Fruit fly (Drosophila melanogaster): Measurements from ENCODE around the gene CG46316.

The CG46316 gene

dm6 chr3R:24749055-24749992, 36.7 kb downstream of the CG46316 start, which contains the start of gene tld:
TSS of gene tld (plus strand) at chr3R:24749731.
- TF ChIP-seq eyg (GFP tag; optimal IDR thresholded peaks at IDR 0.05): no peak
- TF ChIP-seq CG1832 (GFP tag; optimal IDR thresholded peaks at IDR 0.05): no peak
- no peak for TF ChIP-seq cwo (GFP tag; optimal IDR thresholded peaks at IDR 0.05)
- TF ChIP-seq Camta (GFP tag; optimal IDR thresholded peaks at IDR 0.05): no peak
- TF ChIP-seq cg (GFP tag; optimal IDR thresholded peaks at IDR 0.05): no peak
- no peak for TF ChIP-seq CG1647 (GFP tag; optimal IDR thresholded peaks at IDR 0.05)
- TF ChIP-seq tll (GFP tag; optimal IDR thresholded peaks at IDR 0.05): peak in 1 of 2 experiments; percentile 88
- no peak for TF ChIP-seq Dp (GFP tag; optimal IDR thresholded peaks at IDR 0.05)
- TF ChIP-seq CG14050 (GFP tag; IDR thresholded peaks at IDR 0.05): no peak
- TF ChIP-seq CG11093 (GFP tag; IDR thresholded peaks at IDR 0.05): no peak
- no peak for TF ChIP-seq gem (tag; optimal IDR thresholded peaks at IDR 0.05)
- TF ChIP-seq YL-1 (GFP tag; optimal IDR thresholded peaks at IDR 0.05): no peak
- TF ChIP-seq Dip3 (GFP tag; optimal IDR thresholded peaks at IDR 0.05): no peak
- TF ChIP-seq CG10979 (tag; optimal IDR thresholded peaks at IDR 0.05): no peak
- TF ChIP-seq z (GFP tag; IDR thresholded peaks at IDR 0.05): peak; percentile 54; the same call in 1 of the 3 replicates
- TF ChIP-seq CG7556 (GFP tag; optimal IDR thresholded peaks at IDR 0.05): no peak
- no peak for TF ChIP-seq gcm (GFP tag; optimal IDR thresholded peaks at IDR 0.05)
- no peak for TF ChIP-seq schlank (tag; optimal IDR thresholded peaks at IDR 0.05)
- peak; percentile 78 for TF ChIP-seq D (optimal IDR thresholded peaks at IDR 0.05)
- no peak for TF ChIP-seq D (GFP tag; optimal IDR thresholded peaks at IDR 0.05)
- TF ChIP-seq CG8290 (GFP tag; optimal IDR thresholded peaks at IDR 0.05): no peak
- no peak for TF ChIP-seq CG8290 (tag; optimal IDR thresholded peaks at IDR 0.05)
- TF ChIP-seq CG7372 (GFP tag; IDR thresholded peaks at IDR 0.05): no peak
- peak; percentile 91 for TF ChIP-seq zen (tag; optimal IDR thresholded peaks at IDR 0.05)
- TF ChIP-seq Fer1 (GFP tag; optimal IDR thresholded peaks at IDR 0.05): no peak
- TF ChIP-seq CG11504 (tag; optimal IDR thresholded peaks at IDR 0.05): no peak
- no peak for TF ChIP-seq ATbp (GFP tag; optimal IDR thresholded peaks at IDR 0.05)
- no peak for TF ChIP-seq Gug (GFP tag; IDR thresholded peaks at IDR 0.05)
- no peak for TF ChIP-seq CG4707 (GFP tag; optimal IDR thresholded peaks at IDR 0.05)
- peak; percentile 45 for TF ChIP-seq Blimp-1 (GFP tag; optimal IDR thresholded peaks at IDR 0.05)
- TF ChIP-seq CG10366 (GFP tag; IDR thresholded peaks at IDR 0.05): no peak
- no peak for TF ChIP-seq CG1792 (GFP tag; optimal IDR thresholded peaks at IDR 0.05)
- TF ChIP-seq bbx (GFP tag; IDR thresholded peaks at IDR 0.05; ENCODE audit: partially characterized antibody): no peak
- TF ChIP-seq Rfx (GFP tag; IDR thresholded peaks at IDR 0.05): no peak
- peak; percentile 54 for TF ChIP-seq CG15479 (GFP tag; optimal IDR thresholded peaks at IDR 0.05)
- TF ChIP-seq CG3065 (GFP tag; optimal IDR thresholded peaks at IDR 0.05): peak; percentile 44
- TF ChIP-seq pnt (GFP tag; optimal IDR thresholded peaks at IDR 0.05): no peak
- TF ChIP-seq CG31224 (GFP tag; IDR thresholded peaks at IDR 0.05): no peak
- no peak for TF ChIP-seq chinmo (GFP tag; IDR thresholded peaks at IDR 0.05; ENCODE audit: partially characterized antibody)
- TF ChIP-seq Taf1 (GFP tag; IDR thresholded peaks at IDR 0.05): no peak
- no peak for TF ChIP-seq Kr (GFP tag; optimal IDR thresholded peaks at IDR 0.05)
- TF ChIP-seq Adf1 (GFP tag; IDR thresholded peaks at IDR 0.05): no peak
- no peak for TF ChIP-seq HLHmδ (GFP tag; optimal IDR thresholded peaks at IDR 0.05)
- peak; percentile 98 for TF ChIP-seq cad (GFP tag; optimal IDR thresholded peaks at IDR 0.05)
- TF ChIP-seq CG16863 (GFP tag; optimal IDR thresholded peaks at IDR 0.05): no peak
- TF ChIP-seq h (optimal IDR thresholded peaks at IDR 0.05): no peak
- TF ChIP-seq Hr3 (GFP tag; optimal IDR thresholded peaks at IDR 0.05): no peak
- TF ChIP-seq CG7963 (GFP tag; IDR thresholded peaks at IDR 0.05; ENCODE audit: partially characterized antibody): no peak
- TF ChIP-seq tio (GFP tag; optimal IDR thresholded peaks at IDR 0.05): no peak
- TF ChIP-seq ewg (GFP tag; optimal IDR thresholded peaks at IDR 0.05): no peak

Data from whole organism, embryonic.